Worm (Caenorhabditis elegans) whole organism, mixed stage, embryonic: ENCODE measurements around the gene Y41D4B.6.

Experiments used
- M03D4.4 ChIP-seq: sonication (generic microtip); optimal IDR thresholded peaks from 2 replicates; lab custom pipeline; 2017; ENCODE audit warnings: mild to moderate bottlenecking, missing genetic modification characterization, missing compliant biosample characterization
- bed-3 ChIP-seq: fragments of 200-800 bp; sonication (Bioruptor generic); optimal IDR thresholded peaks from 3 replicates; lab custom pipeline; 2018; ENCODE audit warnings: mild to moderate bottlenecking, missing genetic modification characterization, moderate library complexity, missing compliant biosample characterization
- blmp-1 ChIP-seq: fragments of 150-350 bp; optimal IDR thresholded peaks from 2 replicates; lab custom pipeline; 2014; ENCODE audit warnings: missing biosample characterization, missing genetic modification characterization
- ceh-39 ChIP-seq: fragments of 150-350 bp; optimal IDR thresholded peaks from 2 replicates; lab custom pipeline; 2014; ENCODE audit warnings: missing biosample characterization, missing genetic modification characterization
- ceh-43 ChIP-seq: fragments of 200-800 bp; sonication (Bioruptor generic); optimal IDR thresholded peaks from 2 replicates; lab custom pipeline; 2018; ENCODE audit warnings: mild to moderate bottlenecking, missing genetic modification characterization, moderate library complexity, missing compliant biosample characterization
- ces-1 ChIP-seq: fragments of 150-350 bp; optimal IDR thresholded peaks from 2 replicates; lab custom pipeline; 2014; ENCODE audit warnings: missing biosample characterization, missing genetic modification reagents, missing genetic modification characterization
- cnd-1 ChIP-seq: fragments of 200-800 bp; sonication (Bioruptor generic); optimal IDR thresholded peaks from 2 replicates; lab custom pipeline; 2018; ENCODE audit warnings: mild to moderate bottlenecking, missing genetic modification characterization, missing compliant biosample characterization
- drap-1 ChIP-seq: fragments of 200-800 bp; sonication (Bioruptor generic); optimal IDR thresholded peaks from 3 replicates; lab custom pipeline; 2018; ENCODE audit warnings: mild to moderate bottlenecking, missing genetic modification characterization, missing compliant biosample characterization
- elt-1 ChIP-seq: sonication (generic microtip); optimal IDR thresholded peaks from 2 replicates; lab custom pipeline; 2017; ENCODE audit warnings: missing genetic modification characterization, mild to moderate bottlenecking, missing compliant biosample characterization, antibody characterized with exemption, moderate library complexity, borderline replicate concordance; ENCODE audit not compliant: insufficient read depth
- elt-3 ChIP-seq: fragments of 150-350 bp; optimal IDR thresholded peaks from 2 replicates; lab custom pipeline; 2014; ENCODE audit warnings: missing biosample characterization, missing genetic modification characterization
- flh-1 ChIP-seq: fragments of 200-800 bp; sonication (Bioruptor generic); optimal IDR thresholded peaks from 2 replicates; lab custom pipeline; 2018; ENCODE audit warnings: mild to moderate bottlenecking, missing genetic modification characterization, moderate library complexity, missing compliant biosample characterization
- ham-2 ChIP-seq: fragments of 200-800 bp; sonication (Bioruptor generic); optimal IDR thresholded peaks from 2 replicates; lab custom pipeline; 2018; ENCODE audit warnings: mild to moderate bottlenecking, missing genetic modification characterization, missing compliant biosample characterization
- hlh-1 ChIP-seq: fragments of 150-350 bp; optimal IDR thresholded peaks from 2 replicates; lab custom pipeline; 2014; ENCODE audit warnings: missing biosample characterization, missing genetic modification reagents, missing genetic modification characterization
- lin-13 ChIP-seq: fragments of 150-350 bp; optimal IDR thresholded peaks from 2 replicates; lab custom pipeline; 2014; ENCODE audit warnings: missing biosample characterization, missing genetic modification characterization
- lsy-2 ChIP-seq: fragments of 150-350 bp; optimal IDR thresholded peaks from 2 replicates; lab custom pipeline; 2014; ENCODE audit warnings: missing biosample characterization, missing genetic modification characterization
- mab-5 ChIP-seq: fragments of 150-350 bp; optimal IDR thresholded peaks from 2 replicates; lab custom pipeline; 2014; ENCODE audit warnings: missing biosample characterization, missing genetic modification characterization
- mep-1 ChIP-seq: fragments of 150-350 bp; optimal IDR thresholded peaks from 2 replicates; lab custom pipeline; 2017; ENCODE audit warnings: missing biosample characterization, missing genetic modification reagents, missing genetic modification characterization, inconsistent platforms
- mls-2 ChIP-seq: sonication (generic microtip); optimal IDR thresholded peaks from 2 replicates; lab custom pipeline; 2016; ENCODE audit warnings: mild to moderate bottlenecking, missing genetic modification characterization, moderate library complexity, missing compliant biosample characterization
- nhr-2 ChIP-seq: fragments of 150-350 bp; optimal IDR thresholded peaks from 2 replicates; lab custom pipeline; 2014; ENCODE audit warnings: missing biosample characterization, missing genetic modification characterization
- nhr-237 ChIP-seq: fragments of 150-350 bp; optimal IDR thresholded peaks from 2 replicates; lab custom pipeline; 2014; ENCODE audit warnings: missing biosample characterization, missing genetic modification characterization
- nhr-28 ChIP-seq: fragments of 150-350 bp; optimal IDR thresholded peaks from 2 replicates; lab custom pipeline; 2014; ENCODE audit warnings: missing biosample characterization, missing genetic modification characterization
- pha-4 ChIP-seq: fragments of 150-350 bp; optimal IDR thresholded peaks from 2 replicates; lab custom pipeline; 2018; ENCODE audit warnings: missing biosample characterization, missing genetic modification reagents, missing genetic modification characterization
- sem-2 ChIP-seq: fragments of 200-800 bp; sonication (Bioruptor generic); optimal IDR thresholded peaks from 2 replicates; lab custom pipeline; 2018; ENCODE audit warnings: mild to moderate bottlenecking, missing genetic modification characterization, missing compliant biosample characterization
- snpc-4 ChIP-seq: fragments of 150-350 bp; optimal IDR thresholded peaks from 2 replicates; lab custom pipeline; 2014; ENCODE audit warnings: missing biosample characterization, missing genetic modification characterization
- sptf-1 ChIP-seq: sonication (generic microtip); optimal IDR thresholded peaks from 2 replicates; lab custom pipeline; 2017; ENCODE audit warnings: mild to moderate bottlenecking, missing genetic modification characterization, moderate library complexity, missing compliant biosample characterization
- tbx-8 ChIP-seq: fragments of 200-800 bp; sonication (Bioruptor generic); optimal IDR thresholded peaks from 2 replicates; lab custom pipeline; 2018; ENCODE audit warnings: mild to moderate bottlenecking, missing genetic modification characterization, moderate library complexity, missing compliant biosample characterization
- unc-120 ChIP-seq: sonication (generic microtip); optimal IDR thresholded peaks from 2 replicates; lab custom pipeline; 2017; ENCODE audit warnings: missing genetic modification characterization, missing compliant biosample characterization; ENCODE audit not compliant: poor library complexity, severe bottlenecking
- unc-39 ChIP-seq: fragments of 150-350 bp; optimal IDR thresholded peaks from 2 replicates; lab custom pipeline; 2014; ENCODE audit warnings: missing biosample characterization, missing genetic modification characterization
- unc-62 ChIP-seq: fragments of 150-350 bp; optimal IDR thresholded peaks from 2 replicates; lab custom pipeline; 2014; ENCODE audit warnings: missing biosample characterization, missing genetic modification reagents, missing genetic modification characterization
- zip-8 ChIP-seq: fragments of 150-350 bp; optimal IDR thresholded peaks from 2 replicates; lab custom pipeline; 2014; ENCODE audit warnings: missing biosample characterization, missing genetic modification characterization
- ztf-11 ChIP-seq: fragments of 150-350 bp; optimal IDR thresholded peaks from 2 replicates; lab custom pipeline; 2014; ENCODE audit warnings: missing biosample characterization, missing genetic modification characterization

The Y41D4B.6 gene

ce11 chrIV:1613592-1613991 lies 20.0 kb upstream of the Y41D4B.6 start, which contains the start of gene nhr-122:
Gene nhr-122 (plus strand): TSS chrIV:1613892.
- TF ChIP-seq hlh-1 (tag; lab: Kevin White, UChicago) (no peak), cnd-1 (no peak), pha-4 (tag; lab: Kevin White, UChicago) (no peak), zip-8 (no peak), tbx-8 (no peak), ceh-39 (tag; lab: Kevin White, UChicago) (no peak), ces-1 (no peak)

- TF ChIP-seq zip-8 (no peak), snpc-4 (no peak), drap-1 (GFP tag; lab: Kevin White, UChicago) (no peak)
Measured at ce11 chrIV:1619519-1620311, 13.8 kb upstream of the Y41D4B.6 start, which contains the start of gene nhr-92. Gene nhr-92 (plus strand): TSS chrIV:1620094.

- TF ChIP-seq ces-1 = peak; percentile 47
- TF ChIP-seq hlh-1 (tag; lab: Kevin White, UChicago) = peak; percentile 22
- no peak for TF ChIP-seq lin-13 (tag; lab: Kevin White, UChicago)
Measured at ce11 chrIV:1623712-1624111, 9.8 kb upstream of the Y41D4B.6 start, which contains the start of gene nhr-87. Gene nhr-87 (plus strand): TSS chrIV:1624029.

- TF ChIP-seq ceh-39 (tag; lab: Kevin White, UChicago) = no peak
- no peak for TF ChIP-seq lsy-2 (tag; lab: Kevin White, UChicago)
- no peak for TF ChIP-seq zip-8
- no peak for TF ChIP-seq snpc-4
- no peak for TF ChIP-seq mab-5
- no peak for TF ChIP-seq mep-1 (tag; lab: Kevin White, UChicago)
- no peak for TF ChIP-seq nhr-2
- TF ChIP-seq tbx-8 = no peak
- no peak for TF ChIP-seq sem-2 (GFP tag; lab: Kevin White, UChicago)
- TF ChIP-seq sptf-1 (tag; lab: Kevin White, UChicago) = no peak
- no peak for TF ChIP-seq ztf-11 (tag; lab: Kevin White, UChicago)
- no peak for TF ChIP-seq blmp-1
- TF ChIP-seq ceh-43 (GFP tag; lab: Kevin White, UChicago) = no peak
- TF ChIP-seq elt-1 (tag; lab: Kevin White, UChicago) = no peak
- no peak for TF ChIP-seq unc-120 (tag; lab: Kevin White, UChicago)
- TF ChIP-seq, all 35 proteins: peak for 0
Measured at ce11 chrIV:1624447-1624846, 9.1 kb upstream of the Y41D4B.6 start.

ce11 chrIV:1626342-1626855 lies 7.1 kb upstream of the Y41D4B.6 start, which contains the start of gene nhr-146:
Gene nhr-146 (plus strand): TSS chrIV:1626805.
- TF ChIP-seq nhr-28 (tag; lab: Kevin White, UChicago) (no peak), unc-39 (tag; lab: Kevin White, UChicago) (no peak), ztf-11 (tag; lab: Kevin White, UChicago) (no peak), mab-5 (no peak), sptf-1 (tag; lab: Kevin White, UChicago) (no peak), mep-1 (tag; lab: Kevin White, UChicago) (no peak), pha-4 (tag; lab: Kevin White, UChicago) (no peak), flh-1 (GFP tag; lab: Kevin White, UChicago) (no peak), M03D4.4 (tag; lab: Kevin White, UChicago) (no peak), unc-120 (tag; lab: Kevin White, UChicago) (no peak), ham-2 (GFP tag; lab: Kevin White, UChicago) (no peak), snpc-4 (no peak), tbx-8 (no peak), ces-1 (no peak)

ce11 chrIV:1628281-1628680 lies 5.3 kb upstream of the Y41D4B.6 start:
- TF ChIP-seq blmp-1 (no peak), nhr-237 (tag; lab: Kevin White, UChicago) (no peak), nhr-2 (no peak), unc-120 (tag; lab: Kevin White, UChicago) (no peak), unc-62 (GFP tag; lab: Kevin White, UChicago) (no peak), elt-3 (no peak), cnd-1 (no peak), mls-2 (tag; lab: Kevin White, UChicago) (no peak), ham-2 (GFP tag; lab: Kevin White, UChicago) (no peak), ceh-43 (GFP tag; lab: Kevin White, UChicago) (no peak), sptf-1 (tag; lab: Kevin White, UChicago) (no peak), unc-39 (tag; lab: Kevin White, UChicago) (no peak), lin-13 (tag; lab: Kevin White, UChicago) (no peak), lsy-2 (tag; lab: Kevin White, UChicago) (no peak), flh-1 (GFP tag; lab: Kevin White, UChicago) (no peak), snpc-4 (no peak), drap-1 (GFP tag; lab: Kevin White, UChicago) (no peak), bed-3 (no peak)
